Worm (Caenorhabditis elegans): ENCODE data around the gene F28B4.3.

DNA sequence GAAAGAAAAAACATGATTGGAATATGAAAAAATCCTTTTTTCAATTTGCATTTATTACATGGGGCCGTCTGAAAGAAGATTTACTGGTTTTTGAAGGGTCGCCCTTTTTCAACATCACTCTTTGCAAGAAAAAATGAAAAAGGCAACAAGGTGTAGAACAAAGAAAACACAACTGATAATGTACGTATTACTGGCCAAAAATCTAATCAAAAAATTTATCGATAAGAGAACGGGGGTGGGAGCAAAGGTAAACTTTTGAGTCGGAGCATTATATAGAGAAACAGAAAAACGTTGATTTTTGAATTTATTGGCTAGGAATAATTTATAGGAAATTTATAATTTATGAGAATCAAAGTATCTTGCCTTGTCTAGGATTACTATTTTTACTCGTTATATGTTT lies 53.3 kb downstream of the F28B4.3 start:
- TF ChIP-seq lin-15B (tag; optimal IDR thresholded peaks at IDR 0.05), result no peak
- TF ChIP-seq R02D3.7 (tag; optimal IDR thresholded peaks at IDR 0.05), result no peak
- no peak for TF ChIP-seq unc-39 (tag; optimal IDR thresholded peaks at IDR 0.05)
- TF ChIP-seq jun-1 (tag; optimal IDR thresholded peaks at IDR 0.05), result no peak
- no peak for TF ChIP-seq nhr-76 (tag; optimal IDR thresholded peaks at IDR 0.05)
- TF ChIP-seq lin-39 (tag; optimal IDR thresholded peaks at IDR 0.05), result no peak
- TF ChIP-seq nhr-11 (tag; optimal IDR thresholded peaks at IDR 0.05), result no peak
- TF ChIP-seq fos-1 (tag; optimal IDR thresholded peaks at IDR 0.05), result no peak
- TF ChIP-seq egl-27 (tag; optimal IDR thresholded peaks at IDR 0.05), result no peak

All from whole organism, L3 larva.